Fruit fly (Drosophila melanogaster) whole organism, prepupa: Measurements from ENCODE around the gene Cul3.

Experiments
- CG10631 ChIP-seq: fragments of 200-800 bp; sonication (Bioruptor generic); optimal IDR thresholded peaks from 2 replicates; lab custom pipeline; 2016; ENCODE audit warnings: missing biosample characterization, missing genetic modification characterization
- CG11762 ChIP-seq: fragments of 200-800 bp; sonication (Bioruptor generic); optimal IDR thresholded peaks from 3 replicates; lab custom pipeline; 2016; ENCODE audit warnings: missing biosample characterization, missing genetic modification characterization; ENCODE audit not compliant: insufficient read depth
- CG1621 ChIP-seq: fragments of 200-800 bp; sonication (Bioruptor generic); optimal IDR thresholded peaks from 3 replicates; lab custom pipeline; 2018; ENCODE audit warnings: missing biosample characterization, mild to moderate bottlenecking, missing genetic modification characterization
- CG34406 ChIP-seq: fragments of 200-800 bp; sonication (Bioruptor generic); optimal IDR thresholded peaks from 3 replicates; lab custom pipeline; 2016; ENCODE audit warnings: missing biosample characterization, missing genetic modification characterization
- CG6854 ChIP-seq: fragments of 200-800 bp; sonication (Bioruptor generic); optimal IDR thresholded peaks from 2 replicates; lab custom pipeline; 2017; ENCODE audit warnings: missing biosample characterization, mild to moderate bottlenecking, missing genetic modification characterization
- Lpt ChIP-seq: fragments of 200-800 bp; sonication (Bioruptor generic); optimal IDR thresholded peaks from 3 replicates; lab custom pipeline; 2016; ENCODE audit warnings: missing biosample characterization, missing genetic modification characterization
- Sox102F ChIP-seq: fragments of 200-800 bp; sonication (Bioruptor generic); optimal IDR thresholded peaks from 2 replicates; lab custom pipeline; 2016; ENCODE audit warnings: missing biosample characterization, mild to moderate bottlenecking, missing genetic modification characterization
- Sox14 ChIP-seq: fragments of 200-800 bp; sonication (Bioruptor generic); optimal IDR thresholded peaks from 3 replicates; lab custom pipeline; 2016; ENCODE audit warnings: missing biosample characterization, missing genetic modification characterization
- Sox15 ChIP-seq: fragments of 200-800 bp; sonication (Bioruptor generic); optimal IDR thresholded peaks from 3 replicates; lab custom pipeline; 2016; ENCODE audit warnings: missing biosample characterization, missing genetic modification characterization
- achi ChIP-seq: fragments of 200-800 bp; sonication (Bioruptor generic); optimal IDR thresholded peaks from 3 replicates; lab custom pipeline; 2016; ENCODE audit warnings: missing biosample characterization, missing genetic modification characterization
- cyc ChIP-seq: fragments of 200-800 bp; sonication (Bioruptor generic); optimal IDR thresholded peaks from 3 replicates; lab custom pipeline; 2016; ENCODE audit warnings: missing biosample characterization, missing genetic modification characterization
- pdm3 ChIP-seq: fragments of 200-800 bp; sonication (Bioruptor generic); optimal IDR thresholded peaks from 3 replicates; lab custom pipeline; 2016; ENCODE audit warnings: missing biosample characterization, missing genetic modification characterization
- salr ChIP-seq, 2 experiments: fragments of 200-800 bp; sonication (Bioruptor generic); optimal IDR thresholded peaks; 3 replicates each; lab custom pipeline; 2016 to 2018; ENCODE audit warnings: missing biosample characterization in 2 of 2, missing genetic modification characterization in 2 of 2, mild to moderate bottlenecking in 1 of 2

- TF ChIP-seq Sox15 (GFP tag; lab: Kevin White, UChicago) (no peak), Sox14 (GFP tag; lab: Kevin White, UChicago) (no peak), pdm3 (GFP tag; lab: Kevin White, UChicago) (no peak), salr (GFP tag; optimal IDR thresholded peaks at IDR 0.05; lab: Kevin White, UChicago) (no peak), Lpt (no peak), CG11762 (GFP tag; lab: Kevin White, UChicago) (no peak), cyc (GFP tag; lab: Kevin White, UChicago) (no peak), achi (GFP tag; lab: Kevin White, UChicago) (peak; percentile 19), Sox102F (GFP tag; lab: Kevin White, UChicago) (no peak), CG34406 (GFP tag; lab: Kevin White, UChicago) (no peak), CG1621 (tag; lab: Kevin White, UChicago) (no peak), CG10631 (GFP tag; lab: Kevin White, UChicago) (no peak), CG6854 (no peak)
Observed at dm6 chr2L:15314903-15315302, 43.1 kb upstream of the Cul3 start.
